Fruit fly (Drosophila melanogaster): ENCODE measurements around the gene mub.

dm6 chr3L:21844488-21844887 lies at the start of gene mub:
- TF ChIP-seq psq (optimal IDR thresholded peaks at IDR 0.05) (no peak), insv (optimal IDR thresholded peaks at IDR 0.05) (no peak), h (optimal IDR thresholded peaks at IDR 0.05) (no peak), Sin3A (optimal IDR thresholded peaks at IDR 0.05) (no peak), ttk (optimal IDR thresholded peaks at IDR 0.05) (no peak), Myc (optimal IDR thresholded peaks at IDR 0.05) (no peak)
